Fruit fly (Drosophila melanogaster) whole organism, embryonic: ENCODE results near the gene Ns1.

Experiments
- Awh ChIP-seq: fragments of 200-800 bp; sonication (Bioruptor generic); IDR thresholded peaks from 2 replicates; pipeline ENCODE4, ENCODE4 v1.3.6; 2022; ENCODE audit warnings: missing biosample characterization, missing genetic modification characterization
- CG10979 ChIP-seq: fragments of 200-800 bp; sonication (Bioruptor generic); optimal IDR thresholded peaks from 2 replicates; lab custom pipeline; 2018; ENCODE audit warnings: missing biosample characterization, mild to moderate bottlenecking, missing genetic modification characterization, moderate library complexity
- CG12104 ChIP-seq: fragments of 200-800 bp; sonication (Bioruptor generic); optimal IDR thresholded peaks from 3 replicates; lab custom pipeline; 2016; ENCODE audit warnings: missing biosample characterization, missing genetic modification characterization
- CG12299 ChIP-seq: fragments of 200-800 bp; sonication (Bioruptor generic); optimal IDR thresholded peaks from 2 replicates; lab custom pipeline; 2018; ENCODE audit warnings: missing biosample characterization, mild to moderate bottlenecking, missing genetic modification characterization
- CG13296 ChIP-seq: fragments of 200-800 bp; sonication (Bioruptor generic); optimal IDR thresholded peaks from 3 replicates; lab custom pipeline; 2018; ENCODE audit warnings: missing biosample characterization, mild to moderate bottlenecking, missing genetic modification characterization
- CG14014 ChIP-seq: fragments of 200-800 bp; sonication (Bioruptor generic); IDR thresholded peaks from 2 replicates; pipeline ENCODE4 v1.3.6; 2022; ENCODE audit warnings: missing biosample characterization, missing genetic modification characterization
- CG14860 ChIP-seq: fragments of 200-800 bp; sonication (Bioruptor generic); IDR thresholded peaks from 3 replicates; pipeline ENCODE4 v1.3.6; 2022; ENCODE audit warnings: missing biosample characterization, missing genetic modification characterization; ENCODE audit not compliant: partially characterized antibody
- CG15479 ChIP-seq: fragments of 200-800 bp; sonication (Bioruptor generic); optimal IDR thresholded peaks from 3 replicates; lab custom pipeline; 2019; ENCODE audit warnings: missing biosample characterization, mild to moderate bottlenecking, missing genetic modification characterization, moderate library complexity
- CG15696 ChIP-seq: fragments of 200-800 bp; sonication (Bioruptor generic); optimal IDR thresholded peaks from 2 replicates; lab custom pipeline; 2019; ENCODE audit warnings: missing biosample characterization, mild to moderate bottlenecking, missing genetic modification characterization, moderate library complexity
- CG17829 ChIP-seq: fragments of 200-800 bp; optimal IDR thresholded peaks from 2 replicates; lab custom pipeline; 2019; ENCODE audit warnings: missing biosample characterization, mild to moderate bottlenecking, missing genetic modification characterization, moderate library complexity
- CG2712 ChIP-seq: fragments of 200-800 bp; optimal IDR thresholded peaks from 3 replicates; lab custom pipeline; 2019; ENCODE audit warnings: missing biosample characterization, mild to moderate bottlenecking, missing genetic modification characterization, moderate library complexity
- CG30020 ChIP-seq: fragments of 200-800 bp; optimal IDR thresholded peaks from 2 replicates; lab custom pipeline; 2019; ENCODE audit warnings: missing biosample characterization, mild to moderate bottlenecking, missing genetic modification characterization, moderate library complexity
- CG31365 ChIP-seq: fragments of 200-800 bp; sonication (Bioruptor generic); optimal IDR thresholded peaks from 2 replicates; lab custom pipeline; 2018; ENCODE audit warnings: missing biosample characterization, mild to moderate bottlenecking, missing genetic modification characterization
- CG3163 ChIP-seq: fragments of 200-800 bp; sonication (Bioruptor generic); optimal IDR thresholded peaks from 3 replicates; lab custom pipeline; 2016; ENCODE audit warnings: missing biosample characterization, missing genetic modification characterization
- CG32767 ChIP-seq: fragments of 200-800 bp; sonication (Bioruptor generic); IDR thresholded peaks from 2 replicates; pipeline ENCODE4 v1.3.6; 2022; ENCODE audit warnings: missing biosample characterization, missing genetic modification characterization
- CG42726 ChIP-seq: fragments of 200-800 bp; sonication (Bioruptor generic); IDR thresholded peaks from 2 replicates; pipeline ENCODE4 v1.3.6; 2022; ENCODE audit warnings: missing biosample characterization, missing genetic modification characterization; ENCODE audit not compliant: partially characterized antibody
- CG4424 ChIP-seq: fragments of 200-800 bp; sonication (Bioruptor generic); optimal IDR thresholded peaks from 3 replicates; lab custom pipeline; 2016; ENCODE audit warnings: missing biosample characterization, missing genetic modification characterization
- CG6272 ChIP-seq: fragments of 200-800 bp; sonication (Bioruptor generic); IDR thresholded peaks from 2 replicates; pipeline ENCODE4 v1.3.6; 2022; ENCODE audit warnings: missing biosample characterization, missing genetic modification characterization
- CG7271 ChIP-seq: fragments of 200-800 bp; sonication (Bioruptor generic); optimal IDR thresholded peaks from 2 replicates; lab custom pipeline; 2018; ENCODE audit warnings: missing biosample characterization, mild to moderate bottlenecking, missing genetic modification characterization, moderate library complexity
- CG7786 ChIP-seq: fragments of 200-800 bp; sonication (Bioruptor generic); optimal IDR thresholded peaks from 2 replicates; lab custom pipeline; 2016; ENCODE audit warnings: missing biosample characterization, missing genetic modification characterization
- CTCF ChIP-seq: fragments of 200-800 bp; sonication (Bioruptor generic); optimal IDR thresholded peaks from 2 replicates; lab custom pipeline; 2017; ENCODE audit warnings: missing biosample characterization, mild to moderate bottlenecking, missing genetic modification characterization, moderate library complexity
- D19A ChIP-seq: fragments of 200-800 bp; optimal IDR thresholded peaks from 3 replicates; lab custom pipeline; 2019; ENCODE audit warnings: missing biosample characterization, mild to moderate bottlenecking, missing genetic modification characterization, moderate library complexity
- Doc3 ChIP-seq: fragments of 200-800 bp; sonication (Bioruptor generic); IDR thresholded peaks from 3 replicates; pipeline ENCODE4 v1.3.6; 2022; ENCODE audit warnings: missing biosample characterization, missing genetic modification characterization; ENCODE audit not compliant: partially characterized antibody
- ERR ChIP-seq: fragments of 200-800 bp; sonication (Bioruptor generic); optimal IDR thresholded peaks from 2 replicates; lab custom pipeline; 2016; ENCODE audit warnings: missing biosample characterization, missing genetic modification characterization
- Gsc ChIP-seq: fragments of 200-800 bp; sonication (Bioruptor generic); IDR thresholded peaks from 2 replicates; pipeline ENCODE4 v1.3.6; 2022; ENCODE audit warnings: missing biosample characterization, missing genetic modification characterization
- HLH4C ChIP-seq: fragments of 200-800 bp; sonication (Bioruptor generic); IDR thresholded peaks from 3 replicates; pipeline ENCODE4 v1.3.6; 2022; ENCODE audit warnings: missing biosample characterization, missing genetic modification characterization; ENCODE audit not compliant: partially characterized antibody
- Hr51 ChIP-seq, 2 experiments: fragments of 200-800 bp; sonication (Bioruptor generic); optimal IDR thresholded peaks; 2 replicates in 1 of 2; 3 replicates in 1 of 2; lab custom pipeline; 2016 to 2018; ENCODE audit warnings: missing biosample characterization in 2 of 2, missing genetic modification characterization in 2 of 2, mild to moderate bottlenecking in 1 of 2, moderate library complexity in 1 of 2
- Jarid2 ChIP-seq: fragments of 200-800 bp; sonication (Bioruptor generic); optimal IDR thresholded peaks from 3 replicates; lab custom pipeline; 2017; ENCODE audit warnings: mild to moderate bottlenecking, missing biosample characterization, missing genetic modification reagents, missing genetic modification characterization
- Max ChIP-seq: fragments of 200-800 bp; sonication (Bioruptor generic); optimal IDR thresholded peaks from 2 replicates; lab custom pipeline; 2016; ENCODE audit warnings: missing biosample characterization, mild to moderate bottlenecking, missing genetic modification characterization
- NC2α ChIP-seq: fragments of 200-800 bp; sonication (Bioruptor generic); optimal IDR thresholded peaks from 2 replicates; lab custom pipeline; 2016; ENCODE audit warnings: missing biosample characterization, missing genetic modification characterization
- Nf-YB ChIP-seq: fragments of 200-800 bp; sonication (Bioruptor generic); optimal IDR thresholded peaks from 3 replicates; lab custom pipeline; 2019; ENCODE audit warnings: missing biosample characterization, mild to moderate bottlenecking, missing genetic modification characterization, moderate library complexity
- Ptx1 ChIP-seq: fragments of 200-800 bp; sonication (Bioruptor generic); IDR thresholded peaks from 2 replicates; pipeline ENCODE4 v1.3.6; 2022; ENCODE audit warnings: missing biosample characterization, missing genetic modification characterization
- Stat92E ChIP-seq, 3 experiments: fragments of >200 bp in 2 of 3; fragments of 200-800 bp in 1 of 3; sonication (Bioruptor generic) in 1 of 3; optimal IDR thresholded peaks; 2 replicates each; lab custom pipeline; 2017 to 2019; ENCODE audit warnings: missing biosample characterization in 3 of 3, missing genetic modification characterization in 3 of 3, mild to moderate bottlenecking in 1 of 3, moderate library complexity in 1 of 3
- YL-1 ChIP-seq: fragments of 200-800 bp; sonication (Bioruptor generic); optimal IDR thresholded peaks from 3 replicates; lab custom pipeline; 2017; ENCODE audit warnings: missing biosample characterization, mild to moderate bottlenecking, missing genetic modification characterization
- bigmax ChIP-seq: fragments of 200-800 bp; sonication (Bioruptor generic); optimal IDR thresholded peaks from 2 replicates; lab custom pipeline; 2018; ENCODE audit warnings: missing biosample characterization, mild to moderate bottlenecking, missing genetic modification characterization
- caup ChIP-seq: fragments of 200-800 bp; sonication (Bioruptor generic); optimal IDR thresholded peaks from 3 replicates; lab custom pipeline; 2017; ENCODE audit warnings: missing biosample characterization, mild to moderate bottlenecking, missing genetic modification characterization, moderate library complexity; ENCODE audit not compliant: severe bottlenecking
- disco-r ChIP-seq: fragments of 200-800 bp; sonication (Bioruptor generic); optimal IDR thresholded peaks from 2 replicates; lab custom pipeline; 2016; ENCODE audit warnings: missing biosample characterization, missing genetic modification characterization
- dmrt11E ChIP-seq: fragments of 200-800 bp; sonication (Bioruptor generic); optimal IDR thresholded peaks from 3 replicates; lab custom pipeline; 2018; ENCODE audit warnings: missing biosample characterization, mild to moderate bottlenecking, missing genetic modification characterization, moderate library complexity
- dpn ChIP-seq, 2 experiments: fragments of 200-800 bp; sonication (Bioruptor generic); optimal IDR thresholded peaks; 3 replicates each; lab custom pipeline; 2016; ENCODE audit warnings: missing biosample characterization in 2 of 2, missing genetic modification characterization in 2 of 2
- fru ChIP-seq: fragments of >200 bp; optimal IDR thresholded peaks from 2 replicates; lab custom pipeline; 2017
- gce ChIP-seq: fragments of 200-800 bp; sonication (Bioruptor generic); IDR thresholded peaks from 3 replicates; pipeline ENCODE4 v1.3.6; 2022; ENCODE audit warnings: missing biosample characterization, missing genetic modification characterization
- kni ChIP-seq: fragments of 200-800 bp; sonication (Bioruptor generic); optimal IDR thresholded peaks from 3 replicates; lab custom pipeline; 2017; ENCODE audit warnings: mild to moderate bottlenecking, missing biosample characterization, missing genetic modification reagents, missing genetic modification characterization
- mirr ChIP-seq: fragments of 200-800 bp; sonication (Bioruptor generic); optimal IDR thresholded peaks from 3 replicates; lab custom pipeline; 2018; ENCODE audit warnings: missing biosample characterization, mild to moderate bottlenecking, missing genetic modification characterization
- pb ChIP-seq: fragments of 200-800 bp; sonication (Bioruptor generic); optimal IDR thresholded peaks from 3 replicates; lab custom pipeline; 2016; ENCODE audit warnings: missing biosample characterization, missing genetic modification characterization
- shn ChIP-seq: fragments of 200-800 bp; sonication (Bioruptor generic); optimal IDR thresholded peaks from 3 replicates; lab custom pipeline; 2016; ENCODE audit warnings: missing biosample characterization, missing genetic modification characterization
- sqz ChIP-seq: fragments of 200-800 bp; sonication (Bioruptor generic); optimal IDR thresholded peaks from 3 replicates; lab custom pipeline; 2018; ENCODE audit warnings: missing biosample characterization, mild to moderate bottlenecking, missing genetic modification characterization
- sr ChIP-seq: fragments of 200-800 bp; sonication (Bioruptor generic); IDR thresholded peaks from 3 replicates; pipeline ENCODE4 v1.3.6; 2022; ENCODE audit warnings: missing biosample characterization, missing genetic modification characterization
- ssp ChIP-seq: fragments of 200-800 bp; sonication (Bioruptor generic); IDR thresholded peaks from 2 replicates; pipeline ENCODE4 v1.3.6; 2022; ENCODE audit warnings: missing biosample characterization, missing genetic modification characterization
- vfl ChIP-seq: fragments of 200-800 bp; sonication (Bioruptor generic); optimal IDR thresholded peaks from 2 replicates; lab custom pipeline; 2016; ENCODE audit warnings: missing biosample characterization, missing genetic modification characterization
- wdn ChIP-seq: fragments of 200-800 bp; sonication (Bioruptor generic); IDR thresholded peaks from 2 replicates; pipeline ENCODE4 v1.3.6; 2022; ENCODE audit warnings: missing biosample characterization, missing genetic modification characterization
- zen ChIP-seq: fragments of 200-800 bp; sonication (Bioruptor generic); optimal IDR thresholded peaks from 3 replicates; lab custom pipeline; 2018; ENCODE audit warnings: missing biosample characterization, mild to moderate bottlenecking, missing genetic modification characterization, moderate library complexity

Gene Ns1

dm6 chr3R:17087977-17088618 lies 15.6 kb upstream of the Ns1 start, which contains the start of gene cal1 (continued):
- TF ChIP-seq CG42726 (GFP tag; lab: Robert Waterston, UW), result no peak
- no peak for TF ChIP-seq Hr51 (GFP tag; optimal IDR thresholded peaks at IDR 0.05; lab: Kevin White, UChicago)
- no peak for TF ChIP-seq caup
- peak; percentile 48 for TF ChIP-seq CG17829 (tag; lab: Kevin White, UChicago)
- TF ChIP-seq CTCF (GFP tag; lab: Kevin White, UChicago), result peak; percentile 4
- TF ChIP-seq CG10979 (tag; lab: Kevin White, UChicago), result no peak
- no peak for TF ChIP-seq CG12299
- TF ChIP-seq CG15479 (GFP tag; lab: Kevin White, UChicago), result no peak
- TF ChIP-seq CG7271, result no peak
- no peak for TF ChIP-seq D19A (tag; lab: Kevin White, UChicago)
- peak; percentile 73 for TF ChIP-seq YL-1 (GFP tag; lab: Kevin White, UChicago)
- no peak for TF ChIP-seq Gsc (GFP tag; lab: Robert Waterston, UW)
- TF ChIP-seq pb (GFP tag; lab: Kevin White, UChicago), result no peak
- TF ChIP-seq CG30020, result peak; percentile 39
- TF ChIP-seq CG15696 (tag; lab: Kevin White, UChicago), result no peak
- TF ChIP-seq NC2α (GFP tag; lab: Kevin White, UChicago), result no peak
- no peak for TF ChIP-seq Ptx1 (GFP tag; lab: Robert Waterston, UW)
- TF ChIP-seq Awh, result no peak
- no peak for TF ChIP-seq fru (lab: Kevin White, UChicago)
- no peak for TF ChIP-seq Jarid2 (GFP tag; lab: Kevin White, UChicago)
- TF ChIP-seq dmrt11E (tag; lab: Kevin White, UChicago), result no peak
- no peak for TF ChIP-seq CG13296 (GFP tag; lab: Kevin White, UChicago)
- TF ChIP-seq kni, result no peak
- TF ChIP-seq CG31365 (tag; lab: Kevin White, UChicago), result no peak
- TF ChIP-seq dpn (GFP tag; optimal IDR thresholded peaks at IDR 0.05; lab: Kevin White, UChicago), result no peak
- no peak for TF ChIP-seq Doc3 (GFP tag; lab: Robert Waterston, UW)
- no peak for TF ChIP-seq CG3163 (GFP tag; lab: Kevin White, UChicago)
- TF ChIP-seq ERR (GFP tag; lab: Kevin White, UChicago), result no peak
- TF ChIP-seq CG7786 (GFP tag; lab: Kevin White, UChicago), result no peak
- no peak for TF ChIP-seq vfl (GFP tag; lab: Kevin White, UChicago)
- TF ChIP-seq gce (GFP tag; lab: Robert Waterston, UW), result no peak
- TF ChIP-seq Nf-YB (GFP tag; lab: Kevin White, UChicago), result no peak
- no peak for TF ChIP-seq CG4424 (GFP tag; lab: Kevin White, UChicago)
- TF ChIP-seq bigmax, result no peak
- TF ChIP-seq CG2712 (tag; lab: Kevin White, UChicago), result peak; percentile 51
- TF ChIP-seq HLH4C (GFP tag; lab: Robert Waterston, UW), result no peak
- TF ChIP-seq zen (tag; lab: Kevin White, UChicago), result no peak
- TF ChIP-seq CG32767 (GFP tag; lab: Robert Waterston, UW), result no peak
- no peak for TF ChIP-seq Max (GFP tag; lab: Kevin White, UChicago)
- no peak for TF ChIP-seq disco-r
- TF ChIP-seq CG6272, result no peak
- no peak for TF ChIP-seq sqz (GFP tag; lab: Kevin White, UChicago)
- no peak for TF ChIP-seq wdn
- no peak for TF ChIP-seq CG12104 (GFP tag; lab: Kevin White, UChicago)
- no peak for TF ChIP-seq CG14860
- no peak for TF ChIP-seq Stat92E (GFP tag; optimal IDR thresholded peaks at IDR 0.05; lab: Kevin White, UChicago)
- no peak for TF ChIP-seq shn (GFP tag; lab: Kevin White, UChicago)
- TF ChIP-seq ssp (GFP tag; lab: Robert Waterston, UW), result no peak
- no peak for TF ChIP-seq CG14014
- TF ChIP-seq mirr, result no peak
- TF ChIP-seq sr (GFP tag; lab: Robert Waterston, UW), result no peak
